Worm (Caenorhabditis elegans): Measurements from ENCODE around the gene hrpl-1.

DNA sequence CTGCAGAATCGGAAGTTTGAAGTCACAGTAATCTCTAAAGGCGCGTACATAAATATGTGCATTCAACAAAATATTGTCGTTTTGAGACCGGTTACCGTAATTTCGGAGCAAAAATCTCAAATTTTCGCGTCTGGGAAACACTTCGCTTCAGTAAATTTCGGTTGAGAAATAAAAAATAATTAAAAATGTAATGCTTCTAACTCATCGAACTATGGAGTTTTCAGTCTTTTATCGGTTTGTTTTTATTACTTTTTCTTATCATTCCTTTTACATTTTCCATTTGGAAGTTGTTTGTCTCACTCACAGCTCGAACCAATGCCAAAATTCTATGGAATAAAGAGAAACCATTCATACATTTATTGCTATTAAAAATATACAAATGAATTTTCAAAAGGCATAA lies 10.3 kb upstream of the hrpl-1 start:
- TF ChIP-seq nhr-76 (tag; optimal IDR thresholded peaks at IDR 0.05), result peak; percentile 8
- TF ChIP-seq unc-62 (GFP tag; optimal IDR thresholded peaks at IDR 0.05 in 1 of 2), result no peak
- no peak for TF ChIP-seq unc-62 (tag; optimal IDR thresholded peaks at IDR 0.05)
- peak; percentile 17 for TF ChIP-seq pqm-1 (tag; optimal IDR thresholded peaks at IDR 0.05)
- no peak for TF ChIP-seq ZK337.2 (GFP tag; IDR thresholded peaks at IDR 0.05)
- no peak for TF ChIP-seq ZK546.5 (tag; optimal IDR thresholded peaks at IDR 0.05)
- TF ChIP-seq unc-39 (tag; optimal IDR thresholded peaks at IDR 0.05), result no peak
- TF ChIP-seq nhr-111 (GFP tag; optimal IDR thresholded peaks at IDR 0.05), result peak; percentile 34
- TF ChIP-seq dpl-1 (GFP tag; optimal IDR thresholded peaks at IDR 0.05), result no peak
- no peak for TF ChIP-seq egl-27 (tag; optimal IDR thresholded peaks at IDR 0.05)
- TF ChIP-seq spr-3 (GFP tag; optimal IDR thresholded peaks at IDR 0.05), result no peak
- TF ChIP-seq nhr-237 (tag; optimal IDR thresholded peaks at IDR 0.05), result no peak
- no peak for TF ChIP-seq pha-4 (GFP tag; IDR thresholded peaks at IDR 0.05)
- TF ChIP-seq pha-4 (tag; optimal IDR thresholded peaks at IDR 0.05), result no peak
- TF ChIP-seq snpc-4 (tag; optimal IDR thresholded peaks at IDR 0.05), result no peak
- TF ChIP-seq fkh-10 (GFP tag; optimal IDR thresholded peaks at IDR 0.05), result no peak
